Worm (Caenorhabditis elegans) whole organism, mixed stage, embryonic: ENCODE data around the gene wdfy-2.

Experiments used
- ces-1 ChIP-seq: fragments of 150-350 bp; optimal IDR thresholded peaks from 2 replicates; lab custom pipeline; 2014; ENCODE audit warnings: missing biosample characterization, missing genetic modification reagents, missing genetic modification characterization
- nhr-237 ChIP-seq: fragments of 150-350 bp; optimal IDR thresholded peaks from 2 replicates; lab custom pipeline; 2014; ENCODE audit warnings: missing biosample characterization, missing genetic modification characterization
- unc-39 ChIP-seq: fragments of 150-350 bp; optimal IDR thresholded peaks from 2 replicates; lab custom pipeline; 2014; ENCODE audit warnings: missing biosample characterization, missing genetic modification characterization

- TF ChIP-seq nhr-237 (tag; lab: Kevin White, UChicago) = no peak
- no peak for TF ChIP-seq ces-1
- TF ChIP-seq unc-39 (tag; lab: Kevin White, UChicago) = no peak
Observed at ce11 chrII:9291632-9292031, 28.0 kb upstream of the wdfy-2 start, which contains the start of gene acs-7.
